Fruit fly (Drosophila melanogaster): ENCODE results near the gene Set8.
A peak's percentile ranks its signal among the peaks of the same experiment; 100 is the strongest.

Set8 gene

DNA sequence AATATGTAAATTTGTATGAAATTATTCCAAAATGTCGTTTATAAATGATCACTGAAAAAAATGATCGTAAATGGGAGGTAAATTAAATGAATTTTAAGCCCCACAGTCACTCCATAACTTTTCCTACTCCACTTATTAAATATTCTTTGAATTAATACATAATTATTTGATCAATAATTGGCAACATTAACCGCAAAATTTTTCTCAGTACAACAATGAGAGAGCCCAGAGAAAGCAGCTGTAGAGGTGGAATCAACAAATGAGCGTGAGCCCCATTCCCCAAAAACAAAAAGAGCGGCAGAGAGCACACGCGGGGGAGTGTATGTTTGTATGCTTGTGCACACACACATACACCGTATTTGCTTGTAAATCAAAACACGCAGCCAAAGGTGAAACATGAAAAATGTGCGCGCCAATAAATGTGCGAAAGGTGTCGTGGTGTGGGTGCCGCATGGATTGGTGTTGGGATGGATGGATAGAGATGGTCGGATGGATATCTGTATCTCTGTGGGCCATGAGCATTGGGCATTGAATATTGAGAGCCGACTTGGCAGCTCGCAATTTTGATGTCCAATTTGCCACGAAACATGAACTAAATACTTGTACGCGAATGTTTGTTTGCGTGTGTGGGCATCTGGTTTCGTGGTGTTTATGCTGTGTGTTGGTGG is 31.9 kb upstream of the Set8 start (continued):
- TF ChIP-seq Dfd (GFP tag; optimal IDR thresholded peaks at IDR 0.05) = peak in 1 of 2 experiments; percentile 89
- peak; percentile 100 for TF ChIP-seq Sox102F (GFP tag; optimal IDR thresholded peaks at IDR 0.05)
- peak; percentile 99 for TF ChIP-seq HmgZ (tag; optimal IDR thresholded peaks at IDR 0.05)
- peak; percentile 90 for TF ChIP-seq Hmx (GFP tag; optimal IDR thresholded peaks at IDR 0.05)
- no peak for TF ChIP-seq E2f1 (GFP tag; IDR thresholded peaks at IDR 0.05)
- TF ChIP-seq Dref (GFP tag; IDR thresholded peaks at IDR 0.05) = no peak
- TF ChIP-seq CkIIα-i1 (GFP tag; IDR thresholded peaks at IDR 0.05) = no peak
- TF ChIP-seq CG13624 (GFP tag; optimal IDR thresholded peaks at IDR 0.05) = peak; percentile 94

dm6 chr3R:14284422-14284760 is 31.4 kb upstream of the Set8 start:
- peak; percentile 5 for TF ChIP-seq btn (GFP tag; optimal IDR thresholded peaks at IDR 0.05)
- peak; percentile 34 for TF ChIP-seq pho (GFP tag; optimal IDR thresholded peaks at IDR 0.05)
- peak; percentile 4 for TF ChIP-seq sima (GFP tag; optimal IDR thresholded peaks at IDR 0.05)
- peak; percentile 2 for TF ChIP-seq CG2120 (GFP tag; optimal IDR thresholded peaks at IDR 0.05)
- peak; percentile 16 for TF ChIP-seq unpg (GFP tag; optimal IDR thresholded peaks at IDR 0.05)
- peak; percentile 36 for TF ChIP-seq CG2875 (GFP tag; optimal IDR thresholded peaks at IDR 0.05)
- peak; percentile 27 for TF ChIP-seq CG2678 (tag; optimal IDR thresholded peaks at IDR 0.05)
- no peak for TF ChIP-seq CG18011 (GFP tag; optimal IDR thresholded peaks at IDR 0.05)
- TF ChIP-seq Ets65A (GFP tag) = peak; percentile 81
- peak; percentile 14 for TF ChIP-seq Hand (GFP tag; optimal IDR thresholded peaks at IDR 0.05)
- peak; percentile 79 for TF ChIP-seq sens (GFP tag)
- TF ChIP-seq grn (GFP tag; optimal IDR thresholded peaks at IDR 0.05) = no peak
- TF ChIP-seq CG13424 (tag; optimal IDR thresholded peaks at IDR 0.05) = peak; percentile 40
- peak; percentile 10 for TF ChIP-seq nau (GFP tag; optimal IDR thresholded peaks at IDR 0.05)
- peak; percentile 29 for TF ChIP-seq dmrt99B (tag; optimal IDR thresholded peaks at IDR 0.05)
- TF ChIP-seq HLH54F (GFP tag; optimal IDR thresholded peaks at IDR 0.05) = peak; percentile 1
- TF ChIP-seq Blimp-1 (GFP tag; optimal IDR thresholded peaks at IDR 0.05) = peak; percentile 5
- TF ChIP-seq tx (GFP tag; optimal IDR thresholded peaks at IDR 0.05) = peak; percentile 36
- peak; percentile 8 for TF ChIP-seq CG17385 (GFP tag; optimal IDR thresholded peaks at IDR 0.05)
- TF ChIP-seq grau (tag; optimal IDR thresholded peaks at IDR 0.05) = peak; percentile 92
- TF ChIP-seq CG7271 (tag; optimal IDR thresholded peaks at IDR 0.05) = peak; percentile 6
- TF ChIP-seq CG2712 (tag; optimal IDR thresholded peaks at IDR 0.05) = peak; percentile 24
- peak; percentile 13 for TF ChIP-seq CG15514 (GFP tag; optimal IDR thresholded peaks at IDR 0.05)
- TF ChIP-seq jing (GFP tag; optimal IDR thresholded peaks at IDR 0.05) = peak; percentile 9
- peak; percentile 77 for TF ChIP-seq fd64A (GFP tag; optimal IDR thresholded peaks at IDR 0.05)
- TF ChIP-seq CG1233 (GFP tag; optimal IDR thresholded peaks at IDR 0.05) = peak; percentile 30
- peak; percentile 44 for TF ChIP-seq CG11504 (tag; optimal IDR thresholded peaks at IDR 0.05)
- peak; percentile 10 for TF ChIP-seq CG5180 (GFP tag; optimal IDR thresholded peaks at IDR 0.05)
- no peak for TF ChIP-seq kah (GFP tag; optimal IDR thresholded peaks at IDR 0.05)
- TF ChIP-seq MTF-1 (GFP tag; optimal IDR thresholded peaks at IDR 0.05; ENCODE audit: borderline replicate concordance) = peak; percentile 60
- TF ChIP-seq Deaf1 (tag; optimal IDR thresholded peaks at IDR 0.05) = no peak
- peak; percentile 82 for TF ChIP-seq ATbp (GFP tag; optimal IDR thresholded peaks at IDR 0.05)
- peak; percentile 32 for TF ChIP-seq Dek (tag; optimal IDR thresholded peaks at IDR 0.05)
- TF ChIP-seq CG17359 (tag; optimal IDR thresholded peaks at IDR 0.05) = peak; percentile 49
- peak; percentile 30 for TF ChIP-seq CG8388 (GFP tag; optimal IDR thresholded peaks at IDR 0.05)
- no peak for TF ChIP-seq HmgD (GFP tag; optimal IDR thresholded peaks at IDR 0.05)
- TF ChIP-seq Ssrp (tag; optimal IDR thresholded peaks at IDR 0.05) = peak; percentile 15
- TF ChIP-seq bsh (GFP tag; optimal IDR thresholded peaks at IDR 0.05) = peak in 1 of 2 experiments; percentile 23
- peak; percentile 2 for TF ChIP-seq slp2 (GFP tag; optimal IDR thresholded peaks at IDR 0.05)
- TF ChIP-seq Hr39 (optimal IDR thresholded peaks at IDR 0.05) = no peak

All from whole organism, embryonic.